Fruit fly (Drosophila melanogaster) whole organism, prepupa: ENCODE data around the gene Irk1.
A peak's percentile ranks its signal among the peaks of the same experiment; 100 is the strongest.

Experiments used
- Blimp-1 ChIP-seq: fragments of 200-800 bp; sonication (Bioruptor generic); optimal IDR thresholded peaks from 3 replicates; lab custom pipeline; 2017; ENCODE audit warnings: missing biosample characterization, missing genetic modification characterization, mild to moderate bottlenecking, moderate library complexity, missing genetic modification reagents
- CG10631 ChIP-seq: fragments of 200-800 bp; sonication (Bioruptor generic); optimal IDR thresholded peaks from 2 replicates; lab custom pipeline; 2016; ENCODE audit warnings: missing biosample characterization, missing genetic modification characterization
- CG10669 ChIP-seq: fragments of 200-800 bp; sonication (Bioruptor generic); optimal IDR thresholded peaks from 3 replicates; lab custom pipeline; 2018; ENCODE audit warnings: missing biosample characterization, mild to moderate bottlenecking, missing genetic modification characterization, moderate library complexity
- CG11294 ChIP-seq: fragments of 200-800 bp; sonication (Bioruptor generic); IDR thresholded peaks from 2 replicates; pipeline ENCODE4 v1.3.6; 2022; ENCODE audit warnings: missing biosample characterization, missing genetic modification characterization
- CG11762 ChIP-seq: fragments of 200-800 bp; sonication (Bioruptor generic); optimal IDR thresholded peaks from 3 replicates; lab custom pipeline; 2016; ENCODE audit warnings: missing biosample characterization, missing genetic modification characterization; ENCODE audit not compliant: insufficient read depth
- CG11902 ChIP-seq: fragments of 200-800 bp; sonication (Bioruptor generic); optimal IDR thresholded peaks from 3 replicates; lab custom pipeline; 2016; ENCODE audit warnings: missing biosample characterization, missing genetic modification characterization
- CG15336 ChIP-seq: fragments of 200-800 bp; sonication (Bioruptor generic); IDR thresholded peaks from 2 replicates; pipeline ENCODE4 v1.3.6; 2022; ENCODE audit warnings: missing biosample characterization, missing genetic modification characterization
- CG1621 ChIP-seq: fragments of 200-800 bp; sonication (Bioruptor generic); optimal IDR thresholded peaks from 3 replicates; lab custom pipeline; 2018; ENCODE audit warnings: missing biosample characterization, mild to moderate bottlenecking, missing genetic modification characterization
- CG16779 ChIP-seq: fragments of 200-800 bp; sonication (Bioruptor generic); optimal IDR thresholded peaks from 3 replicates; lab custom pipeline; 2017; ENCODE audit warnings: missing biosample characterization, mild to moderate bottlenecking, missing genetic modification characterization
- CG31627 ChIP-seq: fragments of 200-800 bp; sonication (Bioruptor generic); optimal IDR thresholded peaks from 3 replicates; lab custom pipeline; 2016; ENCODE audit warnings: missing biosample characterization, missing genetic modification characterization
- CG32006 ChIP-seq: fragments of 200-800 bp; sonication (Bioruptor generic); optimal IDR thresholded peaks from 3 replicates; lab custom pipeline; 2017; ENCODE audit warnings: missing biosample characterization, mild to moderate bottlenecking, missing genetic modification characterization
- CG34406 ChIP-seq: fragments of 200-800 bp; sonication (Bioruptor generic); optimal IDR thresholded peaks from 3 replicates; lab custom pipeline; 2016; ENCODE audit warnings: missing biosample characterization, missing genetic modification characterization
- CG3919 ChIP-seq: fragments of 200-800 bp; sonication (Bioruptor generic); optimal IDR thresholded peaks from 3 replicates; lab custom pipeline; 2016; ENCODE audit warnings: missing biosample characterization, missing genetic modification characterization
- CG4318 ChIP-seq: fragments of 200-800 bp; sonication (Bioruptor generic); optimal IDR thresholded peaks from 3 replicates; lab custom pipeline; 2017; ENCODE audit warnings: missing biosample characterization, mild to moderate bottlenecking, missing genetic modification characterization
- CG6163 ChIP-seq: fragments of 200-800 bp; sonication (Bioruptor generic); IDR thresholded peaks from 3 replicates; pipeline ENCODE4 v1.3.6; 2022; ENCODE audit warnings: missing biosample characterization, missing genetic modification characterization
- CG6276 ChIP-seq: fragments of 200-800 bp; sonication (Bioruptor generic); optimal IDR thresholded peaks from 2 replicates; lab custom pipeline; 2017; ENCODE audit warnings: missing biosample characterization, mild to moderate bottlenecking, missing genetic modification characterization
- CG6808 ChIP-seq: fragments of 200-800 bp; sonication (Bioruptor generic); optimal IDR thresholded peaks from 3 replicates; lab custom pipeline; 2017; ENCODE audit warnings: missing biosample characterization, missing genetic modification characterization, mild to moderate bottlenecking, moderate library complexity, missing genetic modification reagents
- CG6854 ChIP-seq: fragments of 200-800 bp; sonication (Bioruptor generic); optimal IDR thresholded peaks from 2 replicates; lab custom pipeline; 2017; ENCODE audit warnings: missing biosample characterization, mild to moderate bottlenecking, missing genetic modification characterization
- CG7368 ChIP-seq: fragments of 200-800 bp; sonication (Bioruptor generic); optimal IDR thresholded peaks from 3 replicates; lab custom pipeline; 2016; ENCODE audit warnings: missing biosample characterization, missing genetic modification characterization
- CG8319 ChIP-seq: fragments of 200-800 bp; sonication (Bioruptor generic); optimal IDR thresholded peaks from 3 replicates; lab custom pipeline; 2016; ENCODE audit warnings: missing biosample characterization, missing genetic modification characterization
- CG8632 ChIP-seq: fragments of 200-800 bp; sonication (Bioruptor generic); optimal IDR thresholded peaks from 3 replicates; lab custom pipeline; 2016; ENCODE audit warnings: missing biosample characterization, missing genetic modification characterization
- CG9139 ChIP-seq: fragments of 200-800 bp; sonication (Bioruptor generic); optimal IDR thresholded peaks from 3 replicates; lab custom pipeline; 2017; ENCODE audit warnings: missing biosample characterization, mild to moderate bottlenecking, missing genetic modification characterization
- Eip75B ChIP-seq: fragments of 200-800 bp; sonication (Bioruptor generic); optimal IDR thresholded peaks from 3 replicates; lab custom pipeline; 2016; ENCODE audit warnings: missing biosample characterization, missing genetic modification characterization
- Eip78C ChIP-seq: fragments of 200-800 bp; sonication (Bioruptor generic); peaks from one replicate; lab custom pipeline; 2016; ENCODE audit warnings: missing biosample characterization, missing genetic modification characterization
- Eip93F ChIP-seq: fragments of 200-800 bp; sonication (Bioruptor generic); optimal IDR thresholded peaks from 2 replicates; lab custom pipeline; 2016; ENCODE audit warnings: missing biosample characterization, mild to moderate bottlenecking, missing genetic modification characterization
- Ets21C ChIP-seq: fragments of 200-800 bp; sonication (Bioruptor generic); optimal IDR thresholded peaks from 3 replicates; lab custom pipeline; 2016; ENCODE audit warnings: missing biosample characterization, missing genetic modification characterization
- Ets96B ChIP-seq: fragments of 200-800 bp; optimal IDR thresholded peaks from 2 replicates; lab custom pipeline; 2019; ENCODE audit warnings: missing biosample characterization, mild to moderate bottlenecking, missing genetic modification characterization, moderate library complexity
- Gug ChIP-seq: fragments of 200-800 bp; sonication (Bioruptor generic); IDR thresholded peaks from 2 replicates; pipeline ENCODE4 v1.3.6; 2022; ENCODE audit warnings: missing biosample characterization, missing genetic modification characterization
- Hr38 ChIP-seq: sonication (Bioruptor generic); optimal IDR thresholded peaks from 2 replicates; lab custom pipeline; 2016; ENCODE audit warnings: missing biosample characterization, missing genetic modification characterization
- Hr39 ChIP-seq: fragments of 200-800 bp; sonication (Bioruptor generic); optimal IDR thresholded peaks from 2 replicates; lab custom pipeline; 2016; ENCODE audit warnings: missing biosample characterization, missing genetic modification characterization
- Hr4 ChIP-seq: fragments of 200-800 bp; sonication (Bioruptor generic); optimal IDR thresholded peaks from 3 replicates; lab custom pipeline; 2016; ENCODE audit warnings: missing biosample characterization, missing genetic modification characterization
- Lpt ChIP-seq: fragments of 200-800 bp; sonication (Bioruptor generic); optimal IDR thresholded peaks from 3 replicates; lab custom pipeline; 2016; ENCODE audit warnings: missing biosample characterization, missing genetic modification characterization
- Met ChIP-seq: fragments of 200-800 bp; sonication (Bioruptor generic); optimal IDR thresholded peaks from 3 replicates; lab custom pipeline; 2016; ENCODE audit warnings: missing biosample characterization, missing genetic modification characterization
- Smox ChIP-seq: fragments of 200-800 bp; sonication (Bioruptor generic); optimal IDR thresholded peaks from 3 replicates; lab custom pipeline; 2016; ENCODE audit warnings: missing biosample characterization, missing genetic modification characterization
- Sox14 ChIP-seq: fragments of 200-800 bp; sonication (Bioruptor generic); optimal IDR thresholded peaks from 3 replicates; lab custom pipeline; 2016; ENCODE audit warnings: missing biosample characterization, missing genetic modification characterization
- Sox15 ChIP-seq: fragments of 200-800 bp; sonication (Bioruptor generic); optimal IDR thresholded peaks from 3 replicates; lab custom pipeline; 2016; ENCODE audit warnings: missing biosample characterization, missing genetic modification characterization
- cyc ChIP-seq: fragments of 200-800 bp; sonication (Bioruptor generic); optimal IDR thresholded peaks from 3 replicates; lab custom pipeline; 2016; ENCODE audit warnings: missing biosample characterization, missing genetic modification characterization
- dac ChIP-seq: fragments of 200-800 bp; sonication (Bioruptor generic); optimal IDR thresholded peaks from 2 replicates; lab custom pipeline; 2017; ENCODE audit warnings: missing biosample characterization, mild to moderate bottlenecking, missing genetic modification characterization
- dsx ChIP-seq: fragments of 200-800 bp; optimal IDR thresholded peaks from 3 replicates; lab custom pipeline; 2019; ENCODE audit warnings: missing biosample characterization, mild to moderate bottlenecking, missing genetic modification characterization, moderate library complexity; ENCODE audit not compliant: poor library complexity, severe bottlenecking
- eg ChIP-seq: fragments of 200-800 bp; sonication (Bioruptor generic); IDR thresholded peaks from 3 replicates; pipeline ENCODE4 v1.3.6; 2022; ENCODE audit warnings: missing biosample characterization, missing genetic modification characterization
- fd59A ChIP-seq: fragments of 200-800 bp; sonication (Bioruptor generic); optimal IDR thresholded peaks from 2 replicates; lab custom pipeline; 2017; ENCODE audit warnings: missing biosample characterization, mild to moderate bottlenecking, missing genetic modification characterization, missing genetic modification reagents
- fd85E ChIP-seq: fragments of 200-800 bp; sonication (Bioruptor generic); optimal IDR thresholded peaks from 3 replicates; lab custom pipeline; 2016; ENCODE audit warnings: missing biosample characterization, missing genetic modification characterization
- fkh ChIP-seq: fragments of 200-800 bp; sonication (Bioruptor generic); optimal IDR thresholded peaks from 3 replicates; lab custom pipeline; 2017; ENCODE audit warnings: missing biosample characterization, mild to moderate bottlenecking, missing genetic modification characterization, moderate library complexity
- lz ChIP-seq: fragments of 200-800 bp; sonication (Bioruptor generic); optimal IDR thresholded peaks from 3 replicates; lab custom pipeline; 2016; ENCODE audit warnings: missing biosample characterization, missing genetic modification characterization
- pdm3 ChIP-seq: fragments of 200-800 bp; sonication (Bioruptor generic); optimal IDR thresholded peaks from 3 replicates; lab custom pipeline; 2016; ENCODE audit warnings: missing biosample characterization, missing genetic modification characterization
- salr ChIP-seq, 2 experiments: fragments of 200-800 bp; sonication (Bioruptor generic); optimal IDR thresholded peaks; 3 replicates each; lab custom pipeline; 2016 to 2018; ENCODE audit warnings: missing biosample characterization in 2 of 2, missing genetic modification characterization in 2 of 2, mild to moderate bottlenecking in 1 of 2
- spab ChIP-seq: fragments of 200-800 bp; sonication (Bioruptor generic); optimal IDR thresholded peaks from 2 replicates; lab custom pipeline; 2017; ENCODE audit warnings: missing biosample characterization, mild to moderate bottlenecking, missing genetic modification characterization, missing genetic modification reagents
- topi ChIP-seq: fragments of 200-800 bp; sonication (Bioruptor generic); optimal IDR thresholded peaks from 3 replicates; lab custom pipeline; 2016; ENCODE audit warnings: missing biosample characterization, missing genetic modification characterization
- vri ChIP-seq: fragments of 200-800 bp; sonication (Bioruptor generic); optimal IDR thresholded peaks from 3 replicates; lab custom pipeline; 2016; ENCODE audit warnings: missing biosample characterization, mild to moderate bottlenecking, missing genetic modification characterization

The Irk1 gene

dm6 chr3R:23189958-23190900 lies 22.1 kb downstream of the Irk1 start:
- peak; percentile 91 for TF ChIP-seq CG31627 (GFP tag; lab: Kevin White, UChicago)
- TF ChIP-seq Sox14 (GFP tag; lab: Kevin White, UChicago) = peak; percentile 91
- peak; percentile 90 for TF ChIP-seq CG34406 (GFP tag; lab: Kevin White, UChicago)
- peak; percentile 50 for TF ChIP-seq Eip93F (GFP tag; lab: Kevin White, UChicago)
- peak; percentile 100 for TF ChIP-seq dsx (GFP tag; lab: Kevin White, UChicago)
- TF ChIP-seq CG32006 (GFP tag; lab: Kevin White, UChicago) = peak; percentile 73
- TF ChIP-seq Eip75B (GFP tag; lab: Kevin White, UChicago) = peak; percentile 91
- peak; percentile 79 for TF ChIP-seq CG10631 (GFP tag; lab: Kevin White, UChicago)
- no peak for TF ChIP-seq dac (GFP tag; lab: Kevin White, UChicago)
- peak; percentile 78 for TF ChIP-seq CG8319 (GFP tag; lab: Kevin White, UChicago)
- peak; percentile 71 for TF ChIP-seq fd85E (GFP tag; lab: Kevin White, UChicago)
- TF ChIP-seq CG3919 (GFP tag; lab: Kevin White, UChicago) = peak; percentile 88
- peak; percentile 67 for TF ChIP-seq fd59A (GFP tag; lab: Kevin White, UChicago)
- TF ChIP-seq CG11762 (GFP tag; lab: Kevin White, UChicago) = peak; percentile 83
- TF ChIP-seq CG1621 (tag; lab: Kevin White, UChicago) = peak; percentile 79
- TF ChIP-seq Smox (GFP tag; lab: Kevin White, UChicago) = no peak
- peak; percentile 93 for TF ChIP-seq Met (GFP tag; lab: Kevin White, UChicago)
- peak; percentile 83 for TF ChIP-seq vri (GFP tag; lab: Kevin White, UChicago)
- peak; percentile 53 for TF ChIP-seq Lpt (GFP tag; lab: Kevin White, UChicago)
- peak; percentile 89 for TF ChIP-seq CG6163 (GFP tag; lab: Robert Waterston, UW)
- TF ChIP-seq lz (GFP tag; lab: Kevin White, UChicago) = peak; percentile 89
- TF ChIP-seq eg (GFP tag; lab: Robert Waterston, UW) = peak; percentile 86
- TF ChIP-seq salr (GFP tag; optimal IDR thresholded peaks at IDR 0.05; lab: Kevin White, UChicago) = peak; percentile 27 to 75
- TF ChIP-seq CG10669 = peak; percentile 81
- peak; percentile 97 for TF ChIP-seq Eip78C (GFP tag; lab: Kevin White, UChicago)
- TF ChIP-seq CG15336 (GFP tag; lab: Robert Waterston, UW) = peak; percentile 78
- TF ChIP-seq CG6808 (GFP tag; lab: Kevin White, UChicago) = peak; percentile 73
- peak; percentile 64; the same call in 1 of the 2 replicates for TF ChIP-seq CG11294
- TF ChIP-seq Sox15 (GFP tag; lab: Kevin White, UChicago) = peak; percentile 86
- peak; percentile 93 for TF ChIP-seq Hr39 (GFP tag; lab: Kevin White, UChicago)
- TF ChIP-seq cyc = peak; percentile 87
- no peak for TF ChIP-seq Hr38 (GFP tag; lab: Kevin White, UChicago)
- peak; percentile 91 for TF ChIP-seq pdm3 (GFP tag; lab: Kevin White, UChicago)
- TF ChIP-seq fkh (GFP tag; lab: Kevin White, UChicago) = peak; percentile 18
- TF ChIP-seq CG8632 = peak; percentile 89
- peak; percentile 71 for TF ChIP-seq spab (GFP tag; lab: Kevin White, UChicago)
- peak; percentile 83 for TF ChIP-seq Ets21C (GFP tag; lab: Kevin White, UChicago)
- peak; percentile 87 for TF ChIP-seq Ets96B (tag; lab: Kevin White, UChicago)
- peak; percentile 63 for TF ChIP-seq Gug (GFP tag; lab: Robert Waterston, UW)
- peak; percentile 54 for TF ChIP-seq CG6276
- peak; percentile 83 for TF ChIP-seq Hr4
- peak; percentile 71 for TF ChIP-seq Blimp-1 (GFP tag; lab: Kevin White, UChicago)
- peak; percentile 13 for TF ChIP-seq CG9139 (GFP tag; lab: Kevin White, UChicago)
- peak; percentile 30 for TF ChIP-seq CG16779 (tag; lab: Kevin White, UChicago)
- peak; percentile 70 for TF ChIP-seq CG6854 (GFP tag; lab: Kevin White, UChicago)
- TF ChIP-seq CG4318 (GFP tag; lab: Kevin White, UChicago) = peak; percentile 28
- peak; percentile 82 for TF ChIP-seq CG11902 (GFP tag; lab: Kevin White, UChicago)
- peak; percentile 87 for TF ChIP-seq CG7368 (GFP tag; lab: Kevin White, UChicago)
- TF ChIP-seq topi = peak; percentile 91
